Fruit fly (Drosophila melanogaster) whole organism, adult: ENCODE results near the gene Nha1.

Experiments
- CG11617 ChIP-seq: fragments of 200-800 bp; sonication (Bioruptor generic); optimal IDR thresholded peaks from 2 replicates; lab custom pipeline; 2017; ENCODE audit warnings: mild to moderate bottlenecking, missing biosample characterization, missing genetic modification reagents, missing genetic modification characterization
- CG12768 ChIP-seq: fragments of 200-800 bp; sonication (Bioruptor generic); optimal IDR thresholded peaks from 2 replicates; lab custom pipeline; 2017; ENCODE audit warnings: missing biosample characterization, missing genetic modification characterization, mild to moderate bottlenecking, moderate library complexity, missing genetic modification reagents
- CG14711 ChIP-seq: fragments of 200-800 bp; sonication (Bioruptor generic); optimal IDR thresholded peaks from 2 replicates; lab custom pipeline; 2018; ENCODE audit warnings: missing biosample characterization, mild to moderate bottlenecking, missing genetic modification characterization, moderate library complexity
- CG33017 ChIP-seq: fragments of 200-800 bp; sonication (Bioruptor generic); optimal IDR thresholded peaks from 2 replicates; lab custom pipeline; 2018; ENCODE audit warnings: missing biosample characterization, mild to moderate bottlenecking, missing genetic modification characterization, moderate library complexity
- CG5204 ChIP-seq: fragments of 200-800 bp; sonication (Bioruptor generic); optimal IDR thresholded peaks from 2 replicates; lab custom pipeline; 2016; ENCODE audit warnings: missing biosample characterization, missing genetic modification characterization
- CG7045 ChIP-seq: fragments of 200-800 bp; sonication (Bioruptor generic); optimal IDR thresholded peaks from 2 replicates; lab custom pipeline; 2017; ENCODE audit warnings: missing biosample characterization, mild to moderate bottlenecking, missing genetic modification characterization
- CG7101 ChIP-seq: fragments of 200-800 bp; sonication (Bioruptor generic); optimal IDR thresholded peaks from 2 replicates; lab custom pipeline; 2018; ENCODE audit warnings: missing biosample characterization, mild to moderate bottlenecking, missing genetic modification characterization, moderate library complexity
- Crg-1 ChIP-seq: fragments of 200-800 bp; sonication (Bioruptor generic); optimal IDR thresholded peaks from 2 replicates; lab custom pipeline; 2016; ENCODE audit warnings: missing biosample characterization, missing genetic modification characterization
- Hr96 ChIP-seq: fragments of 200-800 bp; sonication (Bioruptor generic); optimal IDR thresholded peaks from 2 replicates; lab custom pipeline; 2016; ENCODE audit warnings: missing biosample characterization, missing genetic modification characterization
- cic ChIP-seq: fragments of 200-800 bp; sonication (Bioruptor generic); optimal IDR thresholded peaks from 2 replicates; lab custom pipeline; 2017; ENCODE audit warnings: missing biosample characterization, mild to moderate bottlenecking, missing genetic modification characterization, moderate library complexity
- cnc ChIP-seq, 2 experiments: fragments of >200 bp; optimal IDR thresholded peaks; 2 replicates each; lab custom pipeline; 2017
- kay ChIP-seq: fragments of 200-800 bp; sonication (Bioruptor generic); peaks from one replicate; lab custom pipeline; 2016; ENCODE audit warnings: missing biosample characterization, missing genetic modification characterization, borderline replicate concordance
- pad ChIP-seq: fragments of 200-800 bp; sonication (Bioruptor generic); optimal IDR thresholded peaks from 3 replicates; lab custom pipeline; 2017; ENCODE audit warnings: missing biosample characterization, missing genetic modification characterization, mild to moderate bottlenecking, moderate library complexity, missing genetic modification reagents
- toe ChIP-seq: fragments of 200-800 bp; sonication (Bioruptor generic); optimal IDR thresholded peaks from 2 replicates; lab custom pipeline; 2016; ENCODE audit warnings: missing biosample characterization, missing genetic modification characterization

dm6 chr2L:6913964-6914363 lies 43.8 kb upstream of the Nha1 start, which contains the start of gene Wee1:
- TF ChIP-seq pad (no peak), toe (GFP tag; lab: Kevin White, UChicago) (no peak), cnc (optimal IDR thresholded peaks at IDR 0.05; lab: Kevin White, UChicago) (no peak), CG7101 (tag; lab: Kevin White, UChicago) (peak; percentile 0), CG5204 (no peak), CG14711 (peak; percentile 3), CG11617 (GFP tag; lab: Kevin White, UChicago) (no peak), CG33017 (no peak), CG7045 (GFP tag; lab: Kevin White, UChicago) (no peak), Crg-1 (GFP tag; lab: Kevin White, UChicago) (no peak), kay (no peak), cic (GFP tag; lab: Kevin White, UChicago) (no peak), CG12768 (GFP tag; lab: Kevin White, UChicago) (no peak), Hr96 (GFP tag; lab: Kevin White, UChicago) (no peak)
